Worm (Caenorhabditis elegans) whole organism, young adult: ENCODE results near the gene spp-30.

Experiments
- B0035.1 ChIP-seq: sonication (generic microtip); optimal IDR thresholded peaks from 2 replicates; lab custom pipeline; 2016; ENCODE audit warnings: missing genetic modification characterization, mild to moderate bottlenecking, missing compliant biosample characterization, missing genotype, missing genetic modification reagents
- B0261.1 ChIP-seq: sonication (generic microtip); optimal IDR thresholded peaks from 2 replicates; lab custom pipeline; 2016; ENCODE audit warnings: mild to moderate bottlenecking, missing genetic modification characterization, moderate library complexity, missing compliant biosample characterization
- D2030.7 ChIP-seq: fragments of 200-800 bp; sonication (Bioruptor generic); IDR thresholded peaks from 2 replicates; pipeline ENCODE4 v1.3.6; 2022; ENCODE audit warnings: missing genetic modification reagents, missing genetic modification characterization, missing compliant biosample characterization
- F22D6.2 ChIP-seq: sonication (generic microtip); optimal IDR thresholded peaks from 2 replicates; lab custom pipeline; 2016; ENCODE audit warnings: mild to moderate bottlenecking, missing genetic modification characterization, missing compliant biosample characterization
- F57A8.1 ChIP-seq: fragments of 200-800 bp; sonication (Bioruptor generic); optimal IDR thresholded peaks from 2 replicates; lab custom pipeline; 2018; ENCODE audit warnings: mild to moderate bottlenecking, missing genetic modification characterization, moderate library complexity, missing compliant biosample characterization
- K12H6.12 ChIP-seq: fragments of 200-800 bp; sonication (Bioruptor generic); optimal IDR thresholded peaks from 2 replicates; lab custom pipeline; 2018; ENCODE audit warnings: mild to moderate bottlenecking, missing genetic modification characterization, missing compliant biosample characterization
- T26A5.8 ChIP-seq: sonication (generic microtip); optimal IDR thresholded peaks from 2 replicates; lab custom pipeline; 2016; ENCODE audit warnings: missing genetic modification characterization, missing compliant biosample characterization
- Y53G8AR.9 ChIP-seq: fragments of 200-800 bp; sonication (Bioruptor generic); conservative IDR thresholded peaks from 2 replicates; pipeline ENCODE4 v1.3.6; 2022; ENCODE audit warnings: missing genetic modification reagents, missing genetic modification characterization, missing compliant biosample characterization
- Y79H2A.3 ChIP-seq: fragments of 200-800 bp; sonication (Bioruptor generic); conservative IDR thresholded peaks from 2 replicates; pipeline ENCODE4 v1.3.6; 2022; ENCODE audit warnings: missing genetic modification reagents, missing genetic modification characterization, missing compliant biosample characterization
- Y95B8A.8 ChIP-seq: fragments of 200-800 bp; sonication (Bioruptor generic); IDR thresholded peaks from 2 replicates; pipeline ENCODE4 v1.3.6; 2022; ENCODE audit warnings: missing genetic modification reagents, missing genetic modification characterization, missing compliant biosample characterization
- attf-3 ChIP-seq: fragments of 200-800 bp; sonication (Bioruptor generic); conservative IDR thresholded peaks from 2 replicates; pipeline ENCODE4 v1.3.6; 2022; ENCODE audit warnings: missing genetic modification reagents, missing genetic modification characterization, missing compliant biosample characterization
- cebp-1 ChIP-seq, 2 experiments: fragments of 200-800 bp in 1 of 2; sonication (Bioruptor generic) in 1 of 2; sonication (generic microtip) in 1 of 2; IDR thresholded peaks in 1 of 2; optimal IDR thresholded peaks in 1 of 2; 2 replicates each; pipeline versions ENCODE4 v1.3.6 to Lab custom; 2017 to 2022; ENCODE audit warnings: missing compliant biosample characterization in 2 of 2, missing genetic modification characterization in 2 of 2, mild to moderate bottlenecking in 1 of 2, missing genetic modification reagents in 1 of 2, moderate library complexity in 1 of 2
- ceh-58 ChIP-seq: fragments of 200-800 bp; sonication (Bioruptor generic); IDR thresholded peaks from 2 replicates; pipeline ENCODE4 v1.3.6; 2022; ENCODE audit warnings: missing genetic modification characterization, missing compliant biosample characterization
- dox-1 ChIP-seq: fragments of 200-800 bp; sonication (Bioruptor generic); IDR thresholded peaks from 2 replicates; pipeline ENCODE4 v1.3.6; 2022; ENCODE audit warnings: missing genetic modification reagents, missing genetic modification characterization, missing compliant biosample characterization
- efl-1 ChIP-seq: fragments of 150-350 bp; optimal IDR thresholded peaks from 2 replicates; lab custom pipeline; 2014; ENCODE audit warnings: missing biosample characterization, missing genetic modification reagents, missing genetic modification characterization
- hsf-1 ChIP-seq: fragments of 200-800 bp; sonication (Bioruptor generic); IDR thresholded peaks from 2 replicates; pipeline ENCODE4 v1.3.6; 2022; ENCODE audit warnings: missing genetic modification reagents, missing genetic modification characterization, missing compliant biosample characterization
- lin-26 ChIP-seq: fragments of 200-800 bp; sonication (Bioruptor generic); IDR thresholded peaks from 2 replicates; pipeline ENCODE4 v1.3.6; 2022; ENCODE audit warnings: missing genetic modification reagents, missing genetic modification characterization, missing compliant biosample characterization
- madf-10 ChIP-seq: sonication (generic microtip); optimal IDR thresholded peaks from 2 replicates; lab custom pipeline; 2016; ENCODE audit warnings: mild to moderate bottlenecking, missing genetic modification characterization, missing compliant biosample characterization
- madf-3 ChIP-seq: fragments of 200-800 bp; sonication (Bioruptor generic); IDR thresholded peaks from 2 replicates; pipeline ENCODE4 v1.3.6; 2022; ENCODE audit warnings: missing genetic modification reagents, missing genetic modification characterization, missing compliant biosample characterization
- nfya-2 ChIP-seq: fragments of 200-800 bp; sonication (Bioruptor generic); IDR thresholded peaks from 2 replicates; pipeline ENCODE4 v1.3.6; 2022; ENCODE audit warnings: missing genetic modification reagents, missing genetic modification characterization, missing compliant biosample characterization
- nhr-120 ChIP-seq: fragments of 200-800 bp; sonication (Bioruptor generic); IDR thresholded peaks from 2 replicates; pipeline ENCODE4 v1.3.6; 2022; ENCODE audit warnings: missing genetic modification characterization, missing compliant biosample characterization
- nhr-179 ChIP-seq: sonication (generic microtip); optimal IDR thresholded peaks from 2 replicates; lab custom pipeline; 2016; ENCODE audit warnings: mild to moderate bottlenecking, missing genetic modification characterization, missing compliant biosample characterization
- nhr-90 ChIP-seq: sonication (generic microtip); optimal IDR thresholded peaks from 2 replicates; lab custom pipeline; 2016; ENCODE audit warnings: missing genotype, mild to moderate bottlenecking, missing genetic modification characterization, missing compliant biosample characterization
- rec-8 ChIP-seq, 2 experiments: sonication (generic microtip); optimal IDR thresholded peaks; 2 replicates each; lab custom pipeline; 2016; ENCODE audit warnings: mild to moderate bottlenecking in 2 of 2, missing genetic modification characterization in 2 of 2, missing genetic modification reagents in 2 of 2, missing genotype in 2 of 2, missing biosample characterization in 1 of 2, missing compliant biosample characterization in 1 of 2, moderate library complexity in 1 of 2
- repo-1 ChIP-seq: sonication (generic microtip); optimal IDR thresholded peaks from 2 replicates; lab custom pipeline; 2017; ENCODE audit warnings: mild to moderate bottlenecking, missing genetic modification characterization, missing compliant biosample characterization
- tbp1 ChIP-seq: fragments of 200-800 bp; sonication (Bioruptor generic); optimal IDR thresholded peaks from 2 replicates; lab custom pipeline; 2018; ENCODE audit warnings: mild to moderate bottlenecking, missing genetic modification characterization, missing compliant biosample characterization
- tbx-9 ChIP-seq: sonication (generic microtip); optimal IDR thresholded peaks from 2 replicates; lab custom pipeline; 2016; ENCODE audit warnings: borderline replicate concordance, missing genetic modification characterization, inconsistent platforms, missing compliant biosample characterization
- tlf-1 ChIP-seq: fragments of 200-800 bp; sonication (Bioruptor generic); optimal IDR thresholded peaks from 2 replicates; lab custom pipeline; 2018; ENCODE audit warnings: mild to moderate bottlenecking, missing genetic modification characterization, missing compliant biosample characterization
- xnd-1 ChIP-seq: sonication (generic microtip); optimal IDR thresholded peaks from 2 replicates; lab custom pipeline; 2016; ENCODE audit warnings: missing genotype, missing genetic modification reagents, missing genetic modification characterization, missing compliant biosample characterization
- zfh-2 ChIP-seq: fragments of 200-800 bp; sonication (Bioruptor generic); conservative IDR thresholded peaks from 2 replicates; pipeline ENCODE4 v1.3.6; 2022; ENCODE audit warnings: missing genetic modification reagents, missing genetic modification characterization, missing compliant biosample characterization
- ztf-18 ChIP-seq: sonication (generic microtip); optimal IDR thresholded peaks from 2 replicates; lab custom pipeline; 2016; ENCODE audit warnings: missing genotype, mild to moderate bottlenecking, missing genetic modification characterization, missing compliant biosample characterization
- ztf-25 ChIP-seq: fragments of 200-800 bp; sonication (Bioruptor generic); IDR thresholded peaks from 2 replicates; pipeline ENCODE4 v1.3.6; 2022; ENCODE audit warnings: missing genetic modification reagents, missing genetic modification characterization, missing compliant biosample characterization
- ztf-26 ChIP-seq: sonication (generic microtip); optimal IDR thresholded peaks from 2 replicates; lab custom pipeline; 2017; ENCODE audit warnings: missing genetic modification characterization, missing compliant biosample characterization
- ztf-3 ChIP-seq: fragments of 200-800 bp; sonication (Bioruptor generic); optimal IDR thresholded peaks from 2 replicates; lab custom pipeline; 2018; ENCODE audit warnings: mild to moderate bottlenecking, missing genetic modification characterization, missing compliant biosample characterization

Gene spp-30

DNA sequence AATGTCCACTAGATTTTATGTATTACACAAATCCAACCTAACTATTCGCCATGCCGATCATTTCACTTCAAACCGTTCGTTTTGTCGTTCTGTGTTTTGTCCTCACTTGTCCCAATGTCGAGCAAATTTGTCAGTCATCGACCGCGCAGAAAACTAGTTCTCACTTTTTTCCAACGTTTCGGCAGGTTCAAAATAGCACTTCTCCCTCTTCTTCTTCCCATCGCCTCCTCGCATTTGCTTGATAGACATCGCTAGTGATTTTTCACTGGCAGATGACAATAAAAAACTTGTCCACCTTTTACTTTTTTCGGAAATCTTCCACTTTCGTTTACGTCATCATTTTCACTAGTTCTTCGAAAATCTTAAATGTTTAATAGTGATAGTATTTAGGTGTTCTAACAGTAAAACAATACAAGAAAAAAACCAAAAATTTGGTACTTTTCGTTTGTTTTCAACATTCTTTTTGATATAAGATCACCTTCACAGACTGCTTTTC, 37.1 kb upstream of the spp-30 start:
- TF ChIP-seq ztf-25 (GFP tag; lab: Robert Waterston, UW) (no peak), nfya-2 (no peak), tlf-1 (GFP tag; lab: Kevin White, UChicago) (no peak), attf-3 (GFP tag; lab: Robert Waterston, UW) (no peak), tbp1 (GFP tag; lab: Kevin White, UChicago) (no peak), nhr-90 (tag; lab: Kevin White, UChicago) (no peak), xnd-1 (no peak), repo-1 (tag; lab: Kevin White, UChicago) (no peak), madf-10 (no peak), lin-26 (GFP tag; lab: Robert Waterston, UW) (no peak), Y95B8A.8 (no peak), F22D6.2 (tag; lab: Kevin White, UChicago) (no peak), rec-8 (tag; optimal IDR thresholded peaks at IDR 0.05; lab: Kevin White, UChicago) (no peak), ceh-58 (GFP tag; lab: Robert Waterston, UW) (no peak), B0261.1 (tag; lab: Kevin White, UChicago) (no peak), efl-1 (GFP tag; lab: Kevin White, UChicago) (no peak)

DNA sequence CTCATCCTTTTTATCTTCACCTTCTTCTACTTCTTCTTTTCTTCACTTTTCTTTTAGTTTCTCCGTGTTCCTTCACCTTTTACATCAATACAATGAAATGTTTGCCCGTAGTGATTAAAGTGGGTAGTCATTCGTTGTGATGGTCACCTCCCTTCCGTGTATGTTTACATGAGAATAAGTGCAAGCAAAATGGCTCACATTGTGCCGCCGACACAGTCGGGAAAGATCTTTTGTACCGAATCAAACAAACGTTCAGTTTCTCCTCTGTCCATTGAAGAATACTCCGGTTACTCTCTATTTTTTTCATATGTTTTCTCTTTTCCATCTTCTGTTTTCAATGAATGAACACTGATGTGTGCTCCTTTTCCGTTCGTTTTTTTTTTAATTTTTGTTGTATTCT, 35.7 kb upstream of the spp-30 start:
- TF ChIP-seq hsf-1: no peak
- TF ChIP-seq K12H6.12: no peak
- TF ChIP-seq nhr-179 (tag; lab: Kevin White, UChicago): no peak
- no peak for TF ChIP-seq F57A8.1 (GFP tag; lab: Kevin White, UChicago)
- TF ChIP-seq zfh-2 (GFP tag; lab: Robert Waterston, UW): no peak
- TF ChIP-seq D2030.7 (GFP tag; lab: Robert Waterston, UW): no peak

DNA sequence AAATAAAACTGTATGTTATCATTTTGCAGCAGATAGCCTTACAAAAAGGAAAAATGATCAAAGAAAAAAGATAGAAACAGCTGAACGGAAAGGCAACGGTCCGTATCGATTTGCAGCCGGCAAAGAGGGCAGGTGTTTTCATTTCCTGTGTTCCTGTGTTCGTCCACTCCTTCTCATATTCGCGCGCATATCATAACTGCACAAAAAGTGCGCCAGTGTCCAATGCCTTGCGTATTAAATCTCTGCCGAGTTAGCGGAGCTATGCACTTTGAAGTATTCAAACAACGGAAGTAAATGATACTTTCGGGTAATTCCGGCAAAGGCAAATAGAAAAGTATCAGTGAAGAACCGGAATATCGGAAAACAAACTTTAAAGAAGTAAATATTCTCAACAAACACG, 34.1 kb upstream of the spp-30 start:
- TF ChIP-seq Y79H2A.3 (GFP tag; lab: Robert Waterston, UW) (no peak), dox-1 (GFP tag; lab: Robert Waterston, UW) (0 out of 2 replicates have a peak, but pooled peaks have one; percentile 46), ztf-18 (tag; lab: Kevin White, UChicago) (peak; percentile 82), Y53G8AR.9 (GFP tag; lab: Robert Waterston, UW) (no peak), madf-3 (0 out of 2 replicates have a peak, but pooled peaks have one; percentile 17), B0035.1 (tag; lab: Kevin White, UChicago) (no peak), ztf-3 (no peak), efl-1 (GFP tag; lab: Kevin White, UChicago) (peak; percentile 10), ztf-26 (tag; lab: Kevin White, UChicago) (no peak)
- TF ChIP-seq, all 124 proteins: peak for 4

DNA sequence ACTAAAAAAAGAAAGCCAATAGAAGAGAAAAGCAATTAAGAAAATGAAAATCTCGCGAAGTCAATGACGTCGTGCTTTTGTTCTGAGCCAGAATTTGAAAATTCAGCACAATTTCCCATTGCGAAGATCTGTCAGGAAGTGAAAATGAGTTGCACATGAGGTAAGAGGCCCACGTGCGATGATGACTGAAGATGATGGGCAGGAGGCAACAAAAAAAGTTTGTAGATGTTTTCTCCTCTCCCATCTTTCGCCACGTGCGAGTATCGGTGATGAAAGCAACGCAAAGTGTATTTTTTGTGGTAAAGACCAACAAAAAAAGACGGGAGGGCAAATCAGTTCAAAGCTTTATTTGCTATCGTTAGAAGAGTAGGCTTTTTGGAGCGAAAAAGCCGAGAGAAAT, 33.6 kb upstream of the spp-30 start:
- TF ChIP-seq tbx-9: no peak
- TF ChIP-seq zfh-2 (GFP tag; lab: Robert Waterston, UW): no peak
- TF ChIP-seq nhr-120 (GFP tag; lab: Robert Waterston, UW): no peak
- no peak for TF ChIP-seq cebp-1 (GFP tag; IDR thresholded peaks at IDR 0.05; lab: Robert Waterston, UW)
- TF ChIP-seq cebp-1 (tag; optimal IDR thresholded peaks at IDR 0.05; lab: Kevin White, UChicago): peak; percentile 31
- TF ChIP-seq T26A5.8 (tag; lab: Kevin White, UChicago): no peak
- TF ChIP-seq, all 124 proteins: peak for 1
